Worm (Caenorhabditis elegans): Measurements from ENCODE around the gene irld-18.

DNA sequence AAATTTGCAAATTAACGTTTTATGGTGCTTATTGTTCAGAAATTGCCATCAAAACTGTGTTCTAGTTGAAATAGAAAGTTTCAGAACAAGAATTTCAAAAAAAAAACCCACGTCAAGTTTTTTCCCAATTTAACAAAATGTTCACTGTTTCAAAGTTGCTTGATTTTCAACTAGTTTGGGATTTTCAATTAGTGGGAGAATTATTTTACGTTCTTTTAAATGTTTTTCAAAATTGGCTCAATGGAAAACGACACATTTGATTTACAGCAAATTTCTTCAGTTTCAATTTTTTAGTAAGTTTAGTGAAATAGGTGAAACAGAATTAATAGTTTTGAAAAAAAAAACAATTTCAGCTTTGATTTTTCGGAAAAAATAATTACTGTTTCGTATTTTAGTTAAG lies 27.8 kb upstream of the irld-18 start:
- TF ChIP-seq fkh-2 (tag; optimal IDR thresholded peaks at IDR 0.05) (no peak), unc-62 (GFP tag; optimal IDR thresholded peaks at IDR 0.05) (no peak), zag-1 (tag; optimal IDR thresholded peaks at IDR 0.05) (no peak), nhr-11 (tag; optimal IDR thresholded peaks at IDR 0.05) (no peak), ceh-16 (tag; optimal IDR thresholded peaks at IDR 0.05) (no peak), nhr-237 (tag; optimal IDR thresholded peaks at IDR 0.05) (no peak), skn-1 (tag; optimal IDR thresholded peaks at IDR 0.05) (no peak), hmg-11 (tag; optimal IDR thresholded peaks at IDR 0.05) (no peak), ZK546.5 (tag; optimal IDR thresholded peaks at IDR 0.05) (no peak), ztf-11 (tag; optimal IDR thresholded peaks at IDR 0.05) (no peak), ama-1 (optimal IDR thresholded peaks at IDR 0.05) (no peak), mdl-1 (tag; optimal IDR thresholded peaks at IDR 0.05) (no peak)
